Worm (Caenorhabditis elegans): ENCODE results near the gene sec-16A.1.

The sec-16A.1 gene

ce11 chrIII:9176008-9176407, 50.4 kb downstream of the sec-16A.1 start:
- no peak for TF ChIP-seq klf-2 (GFP tag; conservative IDR thresholded peaks at IDR 0.05)
- no peak for TF ChIP-seq med-1 (GFP tag; optimal IDR thresholded peaks at IDR 0.05; ENCODE audit: insufficient read depth)
- TF ChIP-seq tab-1 (GFP tag; IDR thresholded peaks at IDR 0.05) = no peak
- TF ChIP-seq ztf-29 (GFP tag; IDR thresholded peaks at IDR 0.05) = no peak
- no peak for TF ChIP-seq ztf-23 (GFP tag; IDR thresholded peaks at IDR 0.05)
- no peak for TF ChIP-seq ref-1 (GFP tag; conservative IDR thresholded peaks at IDR 0.05)
- TF ChIP-seq flt-1 (GFP tag; IDR thresholded peaks at IDR 0.05) = no peak
- no peak for TF ChIP-seq T22C8.4 (GFP tag; IDR thresholded peaks at IDR 0.05)
- TF ChIP-seq cog-1 (tag; optimal IDR thresholded peaks at IDR 0.05) = no peak

- TF ChIP-seq flt-1 (GFP tag; IDR thresholded peaks at IDR 0.05) = no peak
- no peak for TF ChIP-seq ztf-29 (GFP tag; IDR thresholded peaks at IDR 0.05)
- TF ChIP-seq ref-1 (GFP tag; conservative IDR thresholded peaks at IDR 0.05) = no peak
- no peak for TF ChIP-seq tab-1 (GFP tag; IDR thresholded peaks at IDR 0.05)
These were observed 52.2 kb downstream of the sec-16A.1 start for ce11 chrIII:9177874-9178273.
